Fruit fly (Drosophila melanogaster) whole organism, embryonic: Measurements from ENCODE around the gene Ugt37D1.
A peak's percentile ranks its signal among the peaks of the same experiment; 100 is the strongest.

Experiments
- ATbp ChIP-seq: fragments of 200-800 bp; sonication (Bioruptor generic); optimal IDR thresholded peaks from 2 replicates; lab custom pipeline; 2017; ENCODE audit warnings: missing biosample characterization, mild to moderate bottlenecking, missing genetic modification characterization, missing genetic modification reagents
- Aef1 ChIP-seq: fragments of 200-800 bp; sonication (Bioruptor generic); IDR thresholded peaks from 3 replicates; pipeline ENCODE4 v1.3.6; 2022; ENCODE audit warnings: missing biosample characterization, missing genetic modification characterization
- CG10147 ChIP-seq: fragments of 200-800 bp; sonication (Bioruptor generic); optimal IDR thresholded peaks from 2 replicates; lab custom pipeline; 2019; ENCODE audit warnings: missing biosample characterization, mild to moderate bottlenecking, missing genetic modification characterization, moderate library complexity
- CG10267 ChIP-seq: fragments of 200-800 bp; sonication (Bioruptor generic); optimal IDR thresholded peaks from 2 replicates; lab custom pipeline; 2018; ENCODE audit warnings: missing biosample characterization, mild to moderate bottlenecking, missing genetic modification characterization, moderate library complexity
- CG10366 ChIP-seq: fragments of 200-800 bp; sonication (Bioruptor generic); IDR thresholded peaks from 2 replicates; pipeline ENCODE4 v1.3.6; 2022; ENCODE audit warnings: missing biosample characterization, missing genetic modification characterization
- CG10431 ChIP-seq: fragments of 200-800 bp; sonication (Bioruptor generic); optimal IDR thresholded peaks from 3 replicates; lab custom pipeline; 2018; ENCODE audit warnings: missing biosample characterization, mild to moderate bottlenecking, missing genetic modification characterization
- CG10462 ChIP-seq: fragments of 200-800 bp; sonication (Bioruptor generic); optimal IDR thresholded peaks from 2 replicates; lab custom pipeline; 2016; ENCODE audit warnings: missing biosample characterization, missing genetic modification characterization
- CG10565 ChIP-seq: fragments of 200-800 bp; sonication (Bioruptor generic); optimal IDR thresholded peaks from 3 replicates; lab custom pipeline; 2016; ENCODE audit warnings: missing biosample characterization, mild to moderate bottlenecking, missing genetic modification characterization
- CG10979 ChIP-seq: fragments of 200-800 bp; sonication (Bioruptor generic); optimal IDR thresholded peaks from 2 replicates; lab custom pipeline; 2018; ENCODE audit warnings: missing biosample characterization, mild to moderate bottlenecking, missing genetic modification characterization, moderate library complexity
- CG13624 ChIP-seq: fragments of 200-800 bp; sonication (Bioruptor generic); optimal IDR thresholded peaks from 2 replicates; lab custom pipeline; 2016; ENCODE audit warnings: missing biosample characterization, missing genetic modification characterization
- CG14441 ChIP-seq: fragments of 200-800 bp; sonication (Bioruptor generic); IDR thresholded peaks from 2 replicates; pipeline ENCODE4 v1.3.6; 2022; ENCODE audit warnings: missing biosample characterization, missing genetic modification characterization
- CG1647 ChIP-seq: fragments of 200-800 bp; sonication (Bioruptor generic); optimal IDR thresholded peaks from 3 replicates; lab custom pipeline; 2016; ENCODE audit warnings: missing biosample characterization, missing genetic modification characterization
- CG17186 ChIP-seq: fragments of 200-800 bp; sonication (Bioruptor generic); optimal IDR thresholded peaks from 3 replicates; lab custom pipeline; 2017; ENCODE audit warnings: missing biosample characterization, missing genetic modification reagents, missing genetic modification characterization
- CG18476 ChIP-seq: fragments of 200-800 bp; sonication (Bioruptor generic); optimal IDR thresholded peaks from 2 replicates; lab custom pipeline; 2016; ENCODE audit warnings: missing biosample characterization, mild to moderate bottlenecking, missing genetic modification characterization
- CG2202 ChIP-seq: fragments of 200-800 bp; sonication (Bioruptor generic); optimal IDR thresholded peaks from 2 replicates; lab custom pipeline; 2018; ENCODE audit warnings: missing biosample characterization, mild to moderate bottlenecking, missing genetic modification characterization
- CG32767 ChIP-seq: fragments of 200-800 bp; sonication (Bioruptor generic); IDR thresholded peaks from 2 replicates; pipeline ENCODE4 v1.3.6; 2022; ENCODE audit warnings: missing biosample characterization, missing genetic modification characterization
- CG3995 ChIP-seq: fragments of 200-800 bp; sonication (Bioruptor generic); optimal IDR thresholded peaks from 3 replicates; lab custom pipeline; 2016; ENCODE audit warnings: missing biosample characterization, missing genetic modification characterization
- CG5180 ChIP-seq: fragments of 200-800 bp; sonication (Bioruptor generic); optimal IDR thresholded peaks from 3 replicates; lab custom pipeline; 2017; ENCODE audit warnings: missing biosample characterization, missing genetic modification characterization, mild to moderate bottlenecking, moderate library complexity, missing genetic modification reagents
- CG6254 ChIP-seq: fragments of 200-800 bp; sonication (Bioruptor generic); optimal IDR thresholded peaks from 3 replicates; lab custom pipeline; 2017; ENCODE audit warnings: mild to moderate bottlenecking, missing biosample characterization, missing genetic modification reagents, missing genetic modification characterization
- CG6272 ChIP-seq: fragments of 200-800 bp; sonication (Bioruptor generic); IDR thresholded peaks from 2 replicates; pipeline ENCODE4 v1.3.6; 2022; ENCODE audit warnings: missing biosample characterization, missing genetic modification characterization
- CG7271 ChIP-seq: fragments of 200-800 bp; sonication (Bioruptor generic); optimal IDR thresholded peaks from 2 replicates; lab custom pipeline; 2018; ENCODE audit warnings: missing biosample characterization, mild to moderate bottlenecking, missing genetic modification characterization, moderate library complexity
- CG9437 ChIP-seq: fragments of 200-800 bp; sonication (Bioruptor generic); optimal IDR thresholded peaks from 2 replicates; lab custom pipeline; 2018; ENCODE audit warnings: missing biosample characterization, mild to moderate bottlenecking, missing genetic modification characterization
- CTCF ChIP-seq: fragments of 200-800 bp; sonication (Bioruptor generic); optimal IDR thresholded peaks from 2 replicates; lab custom pipeline; 2017; ENCODE audit warnings: missing biosample characterization, mild to moderate bottlenecking, missing genetic modification characterization, moderate library complexity
- ERR ChIP-seq: fragments of 200-800 bp; sonication (Bioruptor generic); optimal IDR thresholded peaks from 2 replicates; lab custom pipeline; 2016; ENCODE audit warnings: missing biosample characterization, missing genetic modification characterization
- Gsc ChIP-seq: fragments of 200-800 bp; sonication (Bioruptor generic); IDR thresholded peaks from 2 replicates; pipeline ENCODE4 v1.3.6; 2022; ENCODE audit warnings: missing biosample characterization, missing genetic modification characterization
- H15 ChIP-seq: fragments of 200-800 bp; sonication (Bioruptor generic); IDR thresholded peaks from 3 replicates; pipeline ENCODE4 v1.3.6; 2022; ENCODE audit warnings: missing biosample characterization, missing genetic modification characterization
- H2.0 ChIP-seq: fragments of 200-800 bp; sonication (Bioruptor generic); IDR thresholded peaks from 2 replicates; pipeline ENCODE4 v1.3.6; 2022; ENCODE audit warnings: missing biosample characterization, missing genetic modification characterization
- HmgD ChIP-seq: fragments of 200-800 bp; sonication (Bioruptor generic); optimal IDR thresholded peaks from 3 replicates; lab custom pipeline; 2016; ENCODE audit warnings: missing biosample characterization, missing genetic modification characterization
- Hr78 ChIP-seq, 2 experiments: fragments of 200-800 bp in 1 of 2; fragments of >200 bp in 1 of 2; sonication (Bioruptor generic) in 1 of 2; optimal IDR thresholded peaks; 2 replicates each; lab custom pipeline; 2017 to 2019; ENCODE audit warnings: missing biosample characterization in 2 of 2, missing genetic modification characterization in 2 of 2, mild to moderate bottlenecking in 1 of 2, moderate library complexity in 1 of 2
- Lhr ChIP-seq: fragments of 200-800 bp; sonication (Bioruptor generic); optimal IDR thresholded peaks from 3 replicates; lab custom pipeline; 2017; ENCODE audit warnings: mild to moderate bottlenecking, missing biosample characterization, missing genetic modification reagents, missing genetic modification characterization
- Mad ChIP-seq: fragments of 200-800 bp; sonication (Bioruptor generic); optimal IDR thresholded peaks from 2 replicates; lab custom pipeline; 2016; ENCODE audit warnings: missing biosample characterization, missing genetic modification characterization
- Med ChIP-seq: fragments of 200-800 bp; sonication (Bioruptor generic); peaks from one replicate; lab custom pipeline; 2016; ENCODE audit warnings: missing biosample characterization, missing genetic modification characterization, mild to moderate bottlenecking, inconsistent platforms, moderate library complexity
- Ptx1 ChIP-seq: fragments of 200-800 bp; sonication (Bioruptor generic); IDR thresholded peaks from 2 replicates; pipeline ENCODE4 v1.3.6; 2022; ENCODE audit warnings: missing biosample characterization, missing genetic modification characterization
- Tbp ChIP-seq: fragments of >200 bp; optimal IDR thresholded peaks from 2 replicates; lab custom pipeline; 2018; ENCODE audit warnings: missing biosample characterization, missing genetic modification characterization
- Usf ChIP-seq: fragments of 200-800 bp; sonication (Bioruptor generic); optimal IDR thresholded peaks from 2 replicates; lab custom pipeline; 2017; ENCODE audit warnings: missing genotype, missing biosample characterization, missing genetic modification characterization
- abd-A ChIP-seq: fragments of 200-800 bp; sonication (Bioruptor generic); optimal IDR thresholded peaks from 3 replicates; lab custom pipeline; 2019; ENCODE audit warnings: missing biosample characterization, mild to moderate bottlenecking, missing genetic modification characterization, moderate library complexity
- bab2 ChIP-seq: fragments of 200-800 bp; sonication (Bioruptor generic); optimal IDR thresholded peaks from 2 replicates; lab custom pipeline; 2016; ENCODE audit warnings: missing biosample characterization, missing genetic modification characterization
- dati ChIP-seq: fragments of 200-800 bp; sonication (Bioruptor generic); IDR thresholded peaks from 2 replicates; pipeline ENCODE4 v1.3.6; 2022; ENCODE audit warnings: missing biosample characterization, missing genetic modification characterization
- dm ChIP-seq: fragments of 200-800 bp; sonication (Bioruptor generic); optimal IDR thresholded peaks from 3 replicates; lab custom pipeline; 2016; ENCODE audit warnings: missing biosample characterization, missing genetic modification characterization
- dmrt11E ChIP-seq: fragments of 200-800 bp; sonication (Bioruptor generic); optimal IDR thresholded peaks from 3 replicates; lab custom pipeline; 2018; ENCODE audit warnings: missing biosample characterization, mild to moderate bottlenecking, missing genetic modification characterization, moderate library complexity
- gem ChIP-seq: fragments of 200-800 bp; sonication (Bioruptor generic); optimal IDR thresholded peaks from 2 replicates; lab custom pipeline; 2019; ENCODE audit warnings: missing biosample characterization, mild to moderate bottlenecking, missing genetic modification characterization, moderate library complexity
- gsb ChIP-seq: fragments of 200-800 bp; sonication (Bioruptor generic); IDR thresholded peaks from 2 replicates; pipeline ENCODE4 v1.3.6; 2022; ENCODE audit warnings: missing biosample characterization, missing genetic modification characterization
- ham ChIP-seq: fragments of 200-800 bp; sonication (Bioruptor generic); IDR thresholded peaks from 2 replicates; pipeline ENCODE4 v1.3.6; 2022; ENCODE audit warnings: missing biosample characterization, missing genetic modification characterization
- insv ChIP-seq, 2 experiments: fragments of 200-800 bp; sonication (Bioruptor generic); optimal IDR thresholded peaks; 3 replicates each; lab custom pipeline; 2016 to 2018; ENCODE audit warnings: missing biosample characterization in 2 of 2, missing genetic modification characterization in 2 of 2
- lab ChIP-seq: fragments of 200-800 bp; sonication (Bioruptor generic); optimal IDR thresholded peaks from 3 replicates; lab custom pipeline; 2017; ENCODE audit warnings: missing biosample characterization, missing genetic modification characterization, mild to moderate bottlenecking, moderate library complexity, missing genetic modification reagents
- lbe ChIP-seq: fragments of 200-800 bp; sonication (Bioruptor generic); optimal IDR thresholded peaks from 2 replicates; lab custom pipeline; 2016; ENCODE audit warnings: missing biosample characterization, mild to moderate bottlenecking, missing genetic modification characterization
- nom ChIP-seq: fragments of 200-800 bp; sonication (Bioruptor generic); optimal IDR thresholded peaks from 2 replicates; lab custom pipeline; 2017; ENCODE audit warnings: missing biosample characterization, missing genetic modification characterization, mild to moderate bottlenecking, moderate library complexity, missing genetic modification reagents
- prd ChIP-seq, 3 experiments: fragments of >200 bp in 2 of 3; fragments of 200-800 bp in 1 of 3; sonication (Bioruptor generic) in 1 of 3; optimal IDR thresholded peaks in 2 of 3; IDR thresholded peaks in 1 of 3; 2 replicates in 2 of 3; 3 replicates in 1 of 3; pipeline versions ENCODE4 v1.3.6 to Lab custom; 2017 to 2022; ENCODE audit warnings: missing biosample characterization in 1 of 3, missing genetic modification characterization in 1 of 3
- pum ChIP-seq: fragments of 200-800 bp; sonication (Bioruptor generic); optimal IDR thresholded peaks from 2 replicates; lab custom pipeline; 2016; ENCODE audit warnings: missing biosample characterization, missing genetic modification characterization
- sr ChIP-seq: fragments of 200-800 bp; sonication (Bioruptor generic); IDR thresholded peaks from 3 replicates; pipeline ENCODE4 v1.3.6; 2022; ENCODE audit warnings: missing biosample characterization, missing genetic modification characterization
- unpg ChIP-seq: fragments of 200-800 bp; sonication (Bioruptor generic); optimal IDR thresholded peaks from 3 replicates; lab custom pipeline; 2018; ENCODE audit warnings: missing biosample characterization, mild to moderate bottlenecking, missing genetic modification characterization, moderate library complexity
- vnd ChIP-seq: fragments of 200-800 bp; sonication (Bioruptor generic); IDR thresholded peaks from 3 replicates; pipeline ENCODE4 v1.3.6; 2022; ENCODE audit warnings: missing biosample characterization, missing genetic modification characterization; ENCODE audit not compliant: partially characterized antibody

Gene Ugt37D1

dm6 chr2L:16819714-16820113 lies 20.9 kb downstream of the Ugt37D1 start (continued):
- TF ChIP-seq Lhr (GFP tag; lab: Kevin White, UChicago), result no peak
- no peak for TF ChIP-seq dmrt11E
- TF ChIP-seq CG10366, result no peak
- TF ChIP-seq CG17186 (GFP tag; lab: Kevin White, UChicago), result no peak
- no peak for TF ChIP-seq CG14441
- no peak for TF ChIP-seq Gsc (GFP tag; lab: Robert Waterston, UW)
- no peak for TF ChIP-seq CG6254 (GFP tag; lab: Kevin White, UChicago)
- no peak for TF ChIP-seq H15
- no peak for TF ChIP-seq CG10462
- no peak for TF ChIP-seq CG32767 (GFP tag; lab: Robert Waterston, UW)
- no peak for TF ChIP-seq CTCF (GFP tag; lab: Kevin White, UChicago)
- no peak for TF ChIP-seq nom (GFP tag; lab: Kevin White, UChicago)
- no peak for TF ChIP-seq CG10979 (tag; lab: Kevin White, UChicago)
- no peak for TF ChIP-seq insv (GFP tag; optimal IDR thresholded peaks at IDR 0.05; lab: Kevin White, UChicago)
- TF ChIP-seq HmgD (GFP tag; lab: Kevin White, UChicago), result no peak
- no peak for TF ChIP-seq dm (GFP tag; lab: Kevin White, UChicago)
- no peak for TF ChIP-seq Usf (GFP tag; lab: Kevin White, UChicago)
- no peak for TF ChIP-seq vnd (GFP tag; lab: Robert Waterston, UW)
- no peak for TF ChIP-seq Aef1 (GFP tag; lab: Robert Waterston, UW)
- TF ChIP-seq pum (GFP tag; lab: Kevin White, UChicago), result no peak
- no peak for TF ChIP-seq CG10565 (GFP tag; lab: Kevin White, UChicago)
- peak; percentile 34 for TF ChIP-seq lbe (GFP tag; lab: Kevin White, UChicago)
- no peak for TF ChIP-seq ERR (GFP tag; lab: Kevin White, UChicago)
- no peak for TF ChIP-seq abd-A (tag; lab: Kevin White, UChicago)
- no peak for TF ChIP-seq CG2202 (tag; lab: Kevin White, UChicago)
- TF ChIP-seq bab2 (GFP tag; lab: Kevin White, UChicago), result no peak
- peak; percentile 25 for TF ChIP-seq gem (tag; lab: Kevin White, UChicago)
- no peak for TF ChIP-seq CG1647 (GFP tag; lab: Kevin White, UChicago)
- TF ChIP-seq gsb (GFP tag; lab: Robert Waterston, UW), result no peak
- TF ChIP-seq Ptx1 (GFP tag; lab: Robert Waterston, UW), result no peak
- peak; percentile 29 for TF ChIP-seq Med (GFP tag; lab: Kevin White, UChicago)
- no peak for TF ChIP-seq Mad (GFP tag; lab: Kevin White, UChicago)
- peak in 1 of 2 experiments; percentile 88 for TF ChIP-seq Hr78 (GFP tag; optimal IDR thresholded peaks at IDR 0.05; lab: Kevin White, UChicago)
- no peak for TF ChIP-seq sr (GFP tag; lab: Robert Waterston, UW)
- TF ChIP-seq CG5180 (GFP tag; lab: Kevin White, UChicago), result no peak
- TF ChIP-seq Tbp, result no peak
- TF ChIP-seq lab (GFP tag; lab: Kevin White, UChicago), result peak; percentile 44
- no peak for TF ChIP-seq CG6272 (GFP tag; lab: Robert Waterston, UW)
- no peak for TF ChIP-seq CG18476 (GFP tag; lab: Kevin White, UChicago)
- no peak for TF ChIP-seq prd (optimal IDR thresholded peaks at IDR 0.05; lab: Kevin White, UChicago)
- no peak for TF ChIP-seq prd (GFP tag; IDR thresholded peaks at IDR 0.05; lab: Robert Waterston, UW)
- no peak for TF ChIP-seq dati (GFP tag; lab: Robert Waterston, UW)
- TF ChIP-seq CG7271 (tag; lab: Kevin White, UChicago), result no peak
- TF ChIP-seq CG10431 (GFP tag; lab: Kevin White, UChicago), result no peak
- TF ChIP-seq unpg (GFP tag; lab: Kevin White, UChicago), result peak; percentile 50
- peak; percentile 28 for TF ChIP-seq CG10147 (GFP tag; lab: Kevin White, UChicago)
- TF ChIP-seq H2.0 (GFP tag; lab: Robert Waterston, UW), result no peak
- no peak for TF ChIP-seq CG10267 (tag; lab: Kevin White, UChicago)
- no peak for TF ChIP-seq CG13624 (GFP tag; lab: Kevin White, UChicago)
- no peak for TF ChIP-seq ham (GFP tag; lab: Robert Waterston, UW)
- peak; percentile 15 for TF ChIP-seq ATbp (GFP tag; lab: Kevin White, UChicago)
- TF ChIP-seq CG9437 (GFP tag; lab: Kevin White, UChicago), result no peak
- TF ChIP-seq CG3995 (GFP tag; lab: Kevin White, UChicago), result no peak
